Fruit fly (Drosophila melanogaster): ENCODE results near the gene CG12105.

Gene CG12105

DNA sequence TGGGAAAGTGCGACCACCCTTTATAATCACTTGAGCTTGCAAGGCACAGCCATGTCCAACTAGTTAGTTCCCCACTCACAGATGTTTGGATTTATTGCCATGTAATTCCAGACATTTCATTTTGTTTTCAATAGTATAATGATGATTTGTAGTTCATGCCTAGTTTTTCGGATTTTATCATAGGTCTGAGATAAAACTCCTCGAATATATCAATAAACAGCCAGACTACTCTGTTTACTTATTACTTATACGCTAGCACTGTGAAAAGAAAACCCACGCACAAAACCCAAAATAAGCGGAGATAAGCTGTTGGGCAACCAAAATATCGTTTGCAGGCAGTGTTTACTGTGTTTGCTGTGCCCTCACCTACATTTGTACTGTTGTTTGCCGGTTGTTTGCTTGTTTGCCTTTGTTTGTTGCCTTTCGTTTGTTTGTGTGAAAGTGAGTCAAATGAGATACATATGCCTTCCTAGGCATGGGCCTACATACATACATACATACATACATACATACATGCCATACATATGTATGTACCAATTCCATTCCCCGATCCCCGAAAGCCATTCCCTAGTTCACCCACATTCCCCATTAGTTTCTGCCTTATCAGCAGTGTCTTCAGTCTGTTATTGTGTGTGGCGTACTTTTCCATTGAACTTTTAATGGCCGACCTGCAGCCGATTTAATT, 36.3 kb downstream of the CG12105 start (continued):
- no peak for TF ChIP-seq zf30C (GFP tag; optimal IDR thresholded peaks at IDR 0.05)
- TF ChIP-seq pros (GFP tag; optimal IDR thresholded peaks at IDR 0.05), result peak; percentile 48
- TF ChIP-seq ara (GFP tag; IDR thresholded peaks at IDR 0.05), result peak; percentile 84
- TF ChIP-seq HLHmδ (GFP tag; optimal IDR thresholded peaks at IDR 0.05), result peak; percentile 95
- peak; percentile 61 for TF ChIP-seq CG4707 (GFP tag; optimal IDR thresholded peaks at IDR 0.05)
- peak; percentile 47 for TF ChIP-seq NfI (GFP tag; optimal IDR thresholded peaks at IDR 0.05)
- TF ChIP-seq GATAe (GFP tag; conservative IDR thresholded peaks at IDR 0.05), result peak; percentile 14; the same call in 1 of the 2 replicates
- peak; percentile 60 for TF ChIP-seq ind (GFP tag; optimal IDR thresholded peaks at IDR 0.05)
- no peak for TF ChIP-seq corto (GFP tag; optimal IDR thresholded peaks at IDR 0.05)
- no peak for TF ChIP-seq tna (GFP tag; IDR thresholded peaks at IDR 0.05; ENCODE audit: partially characterized antibody)
- TF ChIP-seq CG34224 (GFP tag; IDR thresholded peaks at IDR 0.05; ENCODE audit: partially characterized antibody), result no peak
- TF ChIP-seq gcm2 (GFP tag; optimal IDR thresholded peaks at IDR 0.05), result peak; percentile 1
- TF ChIP-seq CG30403 (GFP tag; optimal IDR thresholded peaks at IDR 0.05), result peak; percentile 36
- TF ChIP-seq Stat92E (GFP tag; optimal IDR thresholded peaks at IDR 0.05), result no peak
- no peak for TF ChIP-seq Lim3 (GFP tag; IDR thresholded peaks at IDR 0.05)
- peak; percentile 52 for TF ChIP-seq tin (GFP tag; optimal IDR thresholded peaks at IDR 0.05)
- peak; percentile 60 for TF ChIP-seq CG17385 (GFP tag; optimal IDR thresholded peaks at IDR 0.05)
- peak; percentile 5 for TF ChIP-seq dm (GFP tag; optimal IDR thresholded peaks at IDR 0.05)
- TF ChIP-seq Hand (GFP tag; optimal IDR thresholded peaks at IDR 0.05), result peak; percentile 40
- peak; percentile 41 for TF ChIP-seq ewg (GFP tag; optimal IDR thresholded peaks at IDR 0.05)
- peak; percentile 71 for TF ChIP-seq CG6765 (GFP tag; optimal IDR thresholded peaks at IDR 0.05)
- peak; percentile 6 for TF ChIP-seq CG9437 (GFP tag; optimal IDR thresholded peaks at IDR 0.05)
- TF ChIP-seq CG3726 (GFP tag; IDR thresholded peaks at IDR 0.05), result 0 out of 3 replicates have a peak, but pooled peaks have one; percentile 49
- peak; percentile 48 for TF ChIP-seq CG6683 (GFP tag; optimal IDR thresholded peaks at IDR 0.05)
- peak; percentile 28 for TF ChIP-seq zfh1 (GFP tag; IDR thresholded peaks at IDR 0.05)
- 0 out of 2 replicates have a peak, but pooled peaks have one; percentile 29 for TF ChIP-seq ssp (GFP tag; IDR thresholded peaks at IDR 0.05)
- no peak for TF ChIP-seq ato (GFP tag; IDR thresholded peaks at IDR 0.05; ENCODE audit: partially characterized antibody)
- TF ChIP-seq unpg (GFP tag; optimal IDR thresholded peaks at IDR 0.05), result peak; percentile 60
- TF ChIP-seq mirr (GFP tag; optimal IDR thresholded peaks at IDR 0.05), result peak; percentile 63
- TF ChIP-seq CG17568 (GFP tag; optimal IDR thresholded peaks at IDR 0.05), result peak; percentile 73
- TF ChIP-seq cg (GFP tag; optimal IDR thresholded peaks at IDR 0.05), result peak; percentile 73
- TF ChIP-seq her (GFP tag; optimal IDR thresholded peaks at IDR 0.05), result peak; percentile 26
- TF ChIP-seq Fer2 (tag; optimal IDR thresholded peaks at IDR 0.05), result no peak
- no peak for TF ChIP-seq sc (optimal IDR thresholded peaks at IDR 0.05)
- peak; percentile 77 for TF ChIP-seq sc (GFP tag; optimal IDR thresholded peaks at IDR 0.05)
- TF ChIP-seq chn (GFP tag; optimal IDR thresholded peaks at IDR 0.05), result peak; percentile 50
- TF ChIP-seq Trl (optimal IDR thresholded peaks at IDR 0.05), result no peak
- TF ChIP-seq Trl (GFP tag; optimal IDR thresholded peaks at IDR 0.05), result peak; percentile 69
- TF ChIP-seq phol (tag; optimal IDR thresholded peaks at IDR 0.05), result peak; percentile 52
- TF ChIP-seq BEAF-32 (GFP tag; optimal IDR thresholded peaks at IDR 0.05), result no peak
- TF ChIP-seq CG6175 (GFP tag; IDR thresholded peaks at IDR 0.05), result no peak
- TF ChIP-seq rib (GFP tag; IDR thresholded peaks at IDR 0.05), result no peak
- no peak for TF ChIP-seq tx (GFP tag; optimal IDR thresholded peaks at IDR 0.05)
- TF ChIP-seq Aef1 (GFP tag; IDR thresholded peaks at IDR 0.05), result no peak
- peak; percentile 17 for TF ChIP-seq Dip3 (GFP tag; optimal IDR thresholded peaks at IDR 0.05)
- TF ChIP-seq Ets65A (GFP tag), result peak; percentile 96
- peak; percentile 53 for TF ChIP-seq BtbVII (GFP tag; optimal IDR thresholded peaks at IDR 0.05)
- peak; percentile 70 for TF ChIP-seq CG7271 (tag; optimal IDR thresholded peaks at IDR 0.05)
- no peak for TF ChIP-seq CG8478 (optimal IDR thresholded peaks at IDR 0.05)
- TF ChIP-seq Dip2 (GFP tag; IDR thresholded peaks at IDR 0.05), result no peak
